Worm (Caenorhabditis elegans): ENCODE results near the gene C05C12.6.
"Not testable (repeated sequence)": the region's sequence is repeated elsewhere in the genome, so short reads cannot be mapped to it uniquely, and the experiment has no call there.

ce11 chrIV:11200682-11201081 lies 40.6 kb downstream of the C05C12.6 start:
- not testable (repeated sequence) for TF ChIP-seq mdl-1 (tag; optimal IDR thresholded peaks at IDR 0.05); fos-1 (tag; optimal IDR thresholded peaks at IDR 0.05); daf-12 (tag; optimal IDR thresholded peaks at IDR 0.05); ztf-11 (tag; optimal IDR thresholded peaks at IDR 0.05); jun-1 (tag; optimal IDR thresholded peaks at IDR 0.05); nhr-102 (tag; optimal IDR thresholded peaks at IDR 0.05); hif-1 (tag; optimal IDR thresholded peaks at IDR 0.05); dpl-1 (GFP tag; optimal IDR thresholded peaks at IDR 0.05); nhr-28 (tag; optimal IDR thresholded peaks at IDR 0.05); snpc-4 (tag; optimal IDR thresholded peaks at IDR 0.05); nhr-76 (tag; optimal IDR thresholded peaks at IDR 0.05); spr-3 (GFP tag; optimal IDR thresholded peaks at IDR 0.05)
